Fruit fly (Drosophila melanogaster): ENCODE measurements around the gene CG10576.
A peak's percentile ranks its signal among the peaks of the same experiment; 100 is the strongest.

The CG10576 gene

dm6 chr3L:5774782-5775181 is 9.3 kb upstream of the CG10576 start:
- TF ChIP-seq svp (GFP tag) (peak; percentile 98), CG15336 (GFP tag; IDR thresholded peaks at IDR 0.05) (no peak), CG8632 (GFP tag; optimal IDR thresholded peaks at IDR 0.05) (no peak)

- TF ChIP-seq Smox (GFP tag; optimal IDR thresholded peaks at IDR 0.05) (no peak), Sox102F (GFP tag; optimal IDR thresholded peaks at IDR 0.05) (no peak), OdsH (GFP tag; optimal IDR thresholded peaks at IDR 0.05) (no peak), fkh (GFP tag; optimal IDR thresholded peaks at IDR 0.05) (peak; percentile 47), Eip75B (GFP tag; optimal IDR thresholded peaks at IDR 0.05) (no peak), fd59A (GFP tag; optimal IDR thresholded peaks at IDR 0.05) (peak; percentile 81), CG15336 (GFP tag; IDR thresholded peaks at IDR 0.05) (peak; percentile 74), CG6854 (GFP tag; optimal IDR thresholded peaks at IDR 0.05) (peak; percentile 54), Sox15 (GFP tag; optimal IDR thresholded peaks at IDR 0.05) (peak; percentile 63), Hr38 (GFP tag; optimal IDR thresholded peaks at IDR 0.05) (no peak), CG34406 (GFP tag; optimal IDR thresholded peaks at IDR 0.05) (peak; percentile 80), Ets96B (tag; optimal IDR thresholded peaks at IDR 0.05) (peak; percentile 82), Ets21C (GFP tag; optimal IDR thresholded peaks at IDR 0.05) (no peak), svp (GFP tag) (peak; percentile 93), CG9139 (GFP tag; optimal IDR thresholded peaks at IDR 0.05) (no peak), net (GFP tag; optimal IDR thresholded peaks at IDR 0.05) (no peak), CG6808 (GFP tag; optimal IDR thresholded peaks at IDR 0.05) (no peak), CG8319 (GFP tag; optimal IDR thresholded peaks at IDR 0.05) (peak; percentile 86), CG6163 (GFP tag; IDR thresholded peaks at IDR 0.05) (peak; percentile 60; the same call in 2 of the 3 replicates), CG8632 (GFP tag; optimal IDR thresholded peaks at IDR 0.05) (peak; percentile 86), eg (GFP tag; IDR thresholded peaks at IDR 0.05) (peak; percentile 73), CG11294 (GFP tag; IDR thresholded peaks at IDR 0.05) (0 out of 2 replicates have a peak, but pooled peaks have one; percentile 21), vri (GFP tag; optimal IDR thresholded peaks at IDR 0.05) (peak; percentile 72), ss (GFP tag; optimal IDR thresholded peaks at IDR 0.05) (no peak), dsx (GFP tag; optimal IDR thresholded peaks at IDR 0.05; ENCODE audit: poor library complexity, severe bottlenecking) (peak; percentile 78), CG1621 (tag; optimal IDR thresholded peaks at IDR 0.05) (peak; percentile 51), dac (GFP tag; optimal IDR thresholded peaks at IDR 0.05) (no peak), CG10669 (GFP tag; optimal IDR thresholded peaks at IDR 0.05) (no peak), CG7368 (GFP tag; optimal IDR thresholded peaks at IDR 0.05) (no peak), cyc (GFP tag; optimal IDR thresholded peaks at IDR 0.05) (peak; percentile 86), esn (GFP tag; optimal IDR thresholded peaks at IDR 0.05) (peak; percentile 91), Eip78C (GFP tag) (peak; percentile 98), Met (GFP tag; optimal IDR thresholded peaks at IDR 0.05) (no peak), Blimp-1 (GFP tag; optimal IDR thresholded peaks at IDR 0.05) (no peak), CG11902 (GFP tag; optimal IDR thresholded peaks at IDR 0.05) (peak; percentile 68), CG8119 (GFP tag; IDR thresholded peaks at IDR 0.05) (peak; percentile 82), CG16779 (tag; optimal IDR thresholded peaks at IDR 0.05) (no peak), Lpt (GFP tag; optimal IDR thresholded peaks at IDR 0.05) (peak; percentile 67), Gug (GFP tag; IDR thresholded peaks at IDR 0.05) (peak; percentile 29; the same call in 1 of the 2 replicates), salr (GFP tag; optimal IDR thresholded peaks at IDR 0.05) (peak in 1 of 2 experiments; percentile 74), Sox14 (GFP tag; optimal IDR thresholded peaks at IDR 0.05) (peak; percentile 96), achi (GFP tag; optimal IDR thresholded peaks at IDR 0.05) (peak; percentile 88), CG31627 (GFP tag; optimal IDR thresholded peaks at IDR 0.05) (peak; percentile 88), Hr4 (GFP tag; optimal IDR thresholded peaks at IDR 0.05) (no peak), pdm3 (GFP tag; optimal IDR thresholded peaks at IDR 0.05) (no peak), Eip93F (GFP tag; optimal IDR thresholded peaks at IDR 0.05) (peak; percentile 55), Hr39 (GFP tag; optimal IDR thresholded peaks at IDR 0.05) (peak; percentile 85), CG3032 (tag; optimal IDR thresholded peaks at IDR 0.05) (peak; percentile 82), spab (GFP tag; optimal IDR thresholded peaks at IDR 0.05) (no peak)
Measured at dm6 chr3L:5770817-5771425, 5.4 kb upstream of the CG10576 start.

Measured in whole organism, prepupa.